Worm (Caenorhabditis elegans) whole organism, late embryonic: Measurements from ENCODE around the gene srv-30.

ENCODE experiments used
- ama-1 ChIP-seq: fragments of 150-350 bp; optimal IDR thresholded peaks from 2 replicates; lab custom pipeline; 2014
- ceh-6 ChIP-seq: fragments of 200-800 bp; sonication (Bioruptor generic); optimal IDR thresholded peaks from 2 replicates; lab custom pipeline; 2018; ENCODE audit warnings: mild to moderate bottlenecking, missing genetic modification characterization, missing compliant biosample characterization
- elt-2 ChIP-seq: sonication (generic microtip); optimal IDR thresholded peaks from 2 replicates; lab custom pipeline; 2016; ENCODE audit warnings: missing genetic modification reagents, missing genetic modification characterization, missing compliant biosample characterization
- hlh-8 ChIP-seq: sonication (generic microtip); optimal IDR thresholded peaks from 2 replicates; lab custom pipeline; 2016; ENCODE audit warnings: missing genotype, missing genetic modification characterization, missing compliant biosample characterization
- nfya-1 ChIP-seq: sonication (generic microtip); optimal IDR thresholded peaks from 2 replicates; lab custom pipeline; 2017; ENCODE audit warnings: missing genetic modification characterization, mild to moderate bottlenecking, missing compliant biosample characterization, antibody characterized with exemption, moderate library complexity
- sox-4 ChIP-seq: sonication (generic microtip); optimal IDR thresholded peaks from 2 replicates; lab custom pipeline; 2017; ENCODE audit warnings: mild to moderate bottlenecking, missing genetic modification characterization, inconsistent platforms, missing compliant biosample characterization

DNA sequence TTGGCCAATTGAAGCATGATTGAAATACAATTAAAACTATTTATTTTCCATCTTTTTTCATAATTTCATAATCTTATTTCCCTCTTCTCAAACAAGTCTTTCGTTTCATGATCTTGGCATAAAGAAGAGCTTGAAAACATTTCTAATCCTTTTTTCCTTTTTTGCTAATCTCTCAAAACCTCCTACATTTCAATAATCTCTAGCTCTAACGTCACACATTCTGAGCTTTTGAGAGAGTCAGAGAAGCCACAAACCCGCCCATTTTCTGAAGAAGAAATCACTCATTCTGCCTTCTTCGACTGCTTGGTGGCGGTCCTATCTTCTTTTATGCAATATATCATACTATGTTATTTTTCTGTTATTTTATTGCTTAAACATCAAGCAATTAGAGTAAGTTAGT, 19.7 kb downstream of the srv-30 start, which contains the start of gene F58F9.1:
- TF ChIP-seq hlh-8 (tag; lab: Kevin White, UChicago) = no peak
- no peak for TF ChIP-seq nfya-1 (tag; lab: Kevin White, UChicago)
- TF ChIP-seq elt-2 = no peak
- no peak for TF ChIP-seq sox-4 (tag; lab: Kevin White, UChicago)
- TF ChIP-seq ceh-6 (GFP tag; lab: Kevin White, UChicago) = no peak
- TF ChIP-seq ama-1 = no peak
